Fruit fly (Drosophila melanogaster): ENCODE data around the gene CG14687.

DNA sequence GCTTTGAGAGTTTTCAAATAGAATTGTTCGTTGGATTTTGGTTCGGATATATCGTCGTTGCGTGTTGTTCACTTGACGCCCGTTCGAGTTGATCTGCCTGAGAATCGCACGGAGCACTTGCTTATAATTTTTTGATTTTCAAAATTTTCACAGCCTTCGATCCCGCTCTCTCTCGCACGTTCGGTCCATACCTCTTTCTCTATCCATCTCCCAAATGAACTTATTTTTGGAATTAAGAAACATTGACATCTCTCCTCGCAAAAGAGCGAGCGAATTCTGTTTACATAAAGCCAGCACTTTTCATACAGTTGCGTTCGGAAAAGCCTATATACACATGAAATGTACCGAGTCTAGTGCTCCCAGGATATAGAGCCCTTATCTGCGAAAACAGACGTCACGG is 15.4 kb upstream of the CG14687 start, which contains the start of the genes CG45076, CG45078 and fau:
- TF ChIP-seq CG14655 (GFP tag; optimal IDR thresholded peaks at IDR 0.05) = no peak
- no peak for TF ChIP-seq CG8159 (tag; optimal IDR thresholded peaks at IDR 0.05)
- no peak for TF ChIP-seq CG34367 (tag; optimal IDR thresholded peaks at IDR 0.05)
- no peak for TF ChIP-seq Pif1A (GFP tag; optimal IDR thresholded peaks at IDR 0.05)
- TF ChIP-seq CG15710 (tag; optimal IDR thresholded peaks at IDR 0.05) = no peak
- TF ChIP-seq Snoo (tag; optimal IDR thresholded peaks at IDR 0.05) = no peak
- TF ChIP-seq CG32121 (GFP tag; IDR thresholded peaks at IDR 0.05) = no peak
- TF ChIP-seq gl (tag; optimal IDR thresholded peaks at IDR 0.05) = no peak
